Worm (Caenorhabditis elegans) whole organism, L4 larva: ENCODE data around the gene T05C7.7.
"Not testable (repeated sequence)": the region's sequence is repeated elsewhere in the genome, so short reads cannot be mapped to it uniquely, and the experiment has no call there.

Experiments used
- Y48G9A.11 ChIP-seq: fragments of 200-800 bp; sonication (Bioruptor generic); IDR thresholded peaks from 2 replicates; pipeline ENCODE4 v1.3.6; 2022; ENCODE audit warnings: missing genetic modification reagents, missing genetic modification characterization, missing compliant biosample characterization
- aha-1 ChIP-seq: fragments of 150-350 bp; peaks from one replicate; lab custom pipeline; 2014; ENCODE audit warnings: missing biosample characterization, missing genetic modification characterization
- ama-1 ChIP-seq: fragments of 150-350 bp; optimal IDR thresholded peaks from 2 replicates; lab custom pipeline; 2014; ENCODE audit warnings: inconsistent platforms, mixed read lengths
- ceh-62 ChIP-seq: sonication (generic microtip); optimal IDR thresholded peaks from 2 replicates; lab custom pipeline; 2017; ENCODE audit warnings: missing biosample characterization, missing genetic modification characterization
- daf-19 ChIP-seq: fragments of 200-800 bp; sonication (Bioruptor generic); conservative IDR thresholded peaks from 2 replicates; pipeline ENCODE4 v1.3.6; 2022; ENCODE audit warnings: missing genetic modification characterization, missing compliant biosample characterization
- hif-1 ChIP-seq, 2 experiments: sonication (generic microtip); optimal IDR thresholded peaks; 2 replicates each; lab custom pipeline; 2016 to 2017; ENCODE audit warnings: missing compliant biosample characterization in 2 of 2, missing genetic modification characterization in 2 of 2, missing genetic modification reagents in 2 of 2, missing genotype in 2 of 2, mild to moderate bottlenecking in 1 of 2
- madf-5 ChIP-seq, 2 experiments: fragments of 200-800 bp; sonication (Bioruptor generic); IDR thresholded peaks; 2 replicates each; pipeline ENCODE4 v1.3.6; 2022; ENCODE audit warnings: missing compliant biosample characterization in 2 of 2, missing genetic modification characterization in 2 of 2
- mdt-29 ChIP-seq: fragments of 200-800 bp; sonication (Bioruptor generic); IDR thresholded peaks from 2 replicates; pipeline ENCODE4 v1.3.6; 2022; ENCODE audit warnings: missing genetic modification reagents, missing genetic modification characterization, missing compliant biosample characterization
- mep-1 ChIP-seq: fragments of 150-350 bp; sonication (generic microtip); optimal IDR thresholded peaks from 3 replicates; lab custom pipeline; 2014; ENCODE audit warnings: missing biosample characterization, missing genetic modification characterization
- nhr-111 ChIP-seq: fragments of 200-800 bp; sonication (Bioruptor generic); optimal IDR thresholded peaks from 2 replicates; lab custom pipeline; 2018; ENCODE audit warnings: mild to moderate bottlenecking, missing genetic modification characterization, missing compliant biosample characterization
- nhr-48 ChIP-seq: sonication (generic microtip); optimal IDR thresholded peaks from 2 replicates; lab custom pipeline; 2016; ENCODE audit warnings: mild to moderate bottlenecking, missing genetic modification characterization, missing compliant biosample characterization
- rbr-2 ChIP-seq: sonication (generic microtip); optimal IDR thresholded peaks from 2 replicates; lab custom pipeline; 2016; ENCODE audit warnings: missing genotype, missing genetic modification characterization, missing compliant biosample characterization
- snpc-1.2 ChIP-seq: fragments of 200-800 bp; sonication (Bioruptor generic); IDR thresholded peaks from 2 replicates; pipeline ENCODE4 v1.3.6; 2022; ENCODE audit warnings: missing genetic modification reagents, missing genetic modification characterization, missing compliant biosample characterization
- tra-1 ChIP-seq: fragments of 200-800 bp; sonication (Bioruptor generic); IDR thresholded peaks from 2 replicates; pipeline ENCODE4 v1.3.6; 2022; ENCODE audit warnings: missing genetic modification reagents, missing genetic modification characterization, missing compliant biosample characterization
- zfp-3 ChIP-seq: fragments of 200-800 bp; sonication (Bioruptor generic); conservative IDR thresholded peaks from 2 replicates; pipeline ENCODE4 v1.3.6; 2022; ENCODE audit warnings: missing genetic modification reagents, missing genetic modification characterization, missing compliant biosample characterization

T05C7.7 gene

DNA sequence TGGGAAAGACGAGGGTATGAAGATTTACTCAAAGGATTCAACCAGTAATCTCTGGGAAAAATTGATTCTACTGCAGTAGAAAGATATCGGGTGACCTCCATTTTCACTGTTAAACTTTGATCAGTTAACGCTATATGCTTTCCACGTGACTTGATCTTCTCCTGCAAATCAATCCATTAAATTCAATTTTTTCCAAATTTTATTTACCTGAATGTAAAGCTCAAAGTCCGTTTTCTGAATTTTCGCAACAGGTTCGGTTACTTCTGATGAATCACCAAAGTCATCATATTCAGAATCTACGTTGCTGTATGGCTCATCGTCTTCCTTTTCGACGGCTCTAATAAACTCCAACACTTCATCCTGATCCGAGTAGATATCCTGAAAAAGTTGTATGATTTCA lies 47.8 kb downstream of the T05C7.7 start, which contains the start of gene B0545.4:
B0545.4 (minus strand) TSS at position 101 of the 400 bp plus-strand sequence.
- TF ChIP-seq nhr-111 (GFP tag; lab: Kevin White, UChicago) (no peak), tra-1 (GFP tag; lab: Robert Waterston, UW) (no peak), mep-1 (no peak), rbr-2 (tag; lab: Kevin White, UChicago) (no peak), ceh-62 (no peak), madf-5 (GFP tag; IDR thresholded peaks at IDR 0.05; lab: Robert Waterston, UW) (no peak), zfp-3 (GFP tag; lab: Robert Waterston, UW) (no peak), snpc-1.2 (GFP tag; lab: Robert Waterston, UW) (no peak), Y48G9A.11 (GFP tag; lab: Robert Waterston, UW) (no peak), aha-1 (tag; lab: Kevin White, UChicago) (no peak), ama-1 (lab: Kevin White, UChicago) (no peak), daf-19 (GFP tag; lab: Robert Waterston, UW) (no peak), hif-1 (tag; optimal IDR thresholded peaks at IDR 0.05; lab: Kevin White, UChicago) (no peak)

DNA sequence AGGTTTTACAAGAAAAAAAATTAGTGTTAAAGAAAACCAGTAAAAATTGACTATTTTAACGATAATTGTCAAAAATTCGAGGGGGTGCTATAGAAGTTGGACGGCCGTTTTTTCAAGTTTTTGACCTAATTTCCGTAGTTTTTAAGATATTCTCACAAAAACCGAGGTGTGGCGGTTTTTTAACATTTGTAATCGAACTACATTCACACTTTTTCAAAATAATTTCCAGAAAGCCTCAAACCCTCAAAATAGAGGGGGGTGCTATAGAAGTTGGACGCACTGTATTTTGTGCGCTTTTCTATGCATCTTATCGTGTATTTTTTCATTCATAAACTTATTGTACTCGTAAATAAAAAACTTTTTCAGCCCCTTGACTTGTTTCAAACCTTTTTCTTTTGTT lies 49.8 kb downstream of the T05C7.7 start, which contains the start of gene F29C4.4:
F29C4.4 (plus strand) TSS at position 301 of the 400 bp plus-strand sequence.
- not testable (repeated sequence) for TF ChIP-seq mdt-29 (GFP tag; lab: Robert Waterston, UW); nhr-111 (GFP tag; lab: Kevin White, UChicago); nhr-48 (tag; lab: Kevin White, UChicago)
- TF ChIP-seq, all 104 proteins: peak for 0; not testable (repeated sequence) for 104
